3 worm cellular contexts compared by ENCODE assay signal in genomic region chrX:14480248-14480647, ce11.
A peak's percentile ranks its signal among the peaks of the same experiment; 100 is the strongest.
TF ChIP-seq lines count a peak whose summit lies in the region.

Gene gfi-3 (plus strand): TSS chrX:14480572.

TF ChIP-seq in whole organism, L2 larva, 48 proteins besides CTCF, POLR2A, EP300 and RAD21 (continued from another document):
- TF ChIP-seq aly-2 (tag; optimal IDR thresholded peaks at IDR 0.05; lab: Kevin White, UChicago) (no peak), sem-4 (tag; optimal IDR thresholded peaks at IDR 0.05; lab: Kevin White, UChicago) (peak; percentile 59), nhr-23 (tag; optimal IDR thresholded peaks at IDR 0.05; lab: Kevin White, UChicago) (no peak), lin-39 (tag; optimal IDR thresholded peaks at IDR 0.05; lab: Kevin White, UChicago) (no peak), elt-1 (tag; optimal IDR thresholded peaks at IDR 0.05; lab: Kevin White, UChicago) (no peak), ZK546.5 (tag; optimal IDR thresholded peaks at IDR 0.05; lab: Kevin White, UChicago) (no peak), peb-1 (tag; optimal IDR thresholded peaks at IDR 0.05; lab: Kevin White, UChicago) (no peak), gmeb-1 (tag; optimal IDR thresholded peaks at IDR 0.05; lab: Kevin White, UChicago) (peak; percentile 79), snpc-4 (tag; optimal IDR thresholded peaks at IDR 0.05; lab: Kevin White, UChicago) (peak; percentile 89), skn-1 (tag; optimal IDR thresholded peaks at IDR 0.05; lab: Kevin White, UChicago) (no peak), nhr-129 (tag; optimal IDR thresholded peaks at IDR 0.05; lab: Kevin White, UChicago) (peak; percentile 80), crh-2 (tag; optimal IDR thresholded peaks at IDR 0.05; lab: Kevin White, UChicago) (peak; percentile 85), R02D3.7 (tag; optimal IDR thresholded peaks at IDR 0.05; lab: Kevin White, UChicago) (no peak), nhr-12 (tag; optimal IDR thresholded peaks at IDR 0.05; lab: Kevin White, UChicago) (no peak), C34F6.9 (tag; optimal IDR thresholded peaks at IDR 0.05; lab: Kevin White, UChicago) (peak; percentile 62), ztf-11 (tag; optimal IDR thresholded peaks at IDR 0.05; lab: Kevin White, UChicago) (no peak), lin-13 (GFP tag; optimal IDR thresholded peaks at IDR 0.05; lab: Kevin White, UChicago) (peak; percentile 89), ceh-82 (tag; optimal IDR thresholded peaks at IDR 0.05; lab: Kevin White, UChicago) (no peak), dmd-4 (tag; optimal IDR thresholded peaks at IDR 0.05; lab: Kevin White, UChicago) (no peak), mdl-1 (tag; optimal IDR thresholded peaks at IDR 0.05; lab: Kevin White, UChicago) (peak; percentile 0 to 48), sma-9 (GFP tag; optimal IDR thresholded peaks at IDR 0.05; lab: Kevin White, UChicago) (peak; percentile 84), sma-9 (tag; optimal IDR thresholded peaks at IDR 0.05; lab: Kevin White, UChicago) (no peak), unc-55 (GFP tag; optimal IDR thresholded peaks at IDR 0.05; lab: Kevin White, UChicago) (peak; percentile 79), nhr-11 (tag; optimal IDR thresholded peaks at IDR 0.05; lab: Kevin White, UChicago) (no peak), unc-39 (tag; optimal IDR thresholded peaks at IDR 0.05; lab: Kevin White, UChicago) (no peak), nhr-77 (tag; optimal IDR thresholded peaks at IDR 0.05; lab: Kevin White, UChicago) (no peak)

TF ChIP-seq in whole organism, L4 larva, 104 proteins besides CTCF, POLR2A, EP300 and RAD21 (continued from another document):
- TF ChIP-seq nhr-42 (GFP tag; IDR thresholded peaks at IDR 0.05; lab: Robert Waterston, UW) (peak; percentile 74; the same call in 1 of the 2 replicates), cey-2 (tag; optimal IDR thresholded peaks at IDR 0.05; lab: Kevin White, UChicago; ENCODE audit: borderline replicate concordance, insufficient read depth) (no peak), nhr-25 (tag; optimal IDR thresholded peaks at IDR 0.05; lab: Kevin White, UChicago; ENCODE audit: borderline replicate concordance, insufficient read depth) (peak; percentile 50), fkh-10 (GFP tag; optimal IDR thresholded peaks at IDR 0.05; lab: Kevin White, UChicago) (peak; percentile 31), lsy-2 (tag; optimal IDR thresholded peaks at IDR 0.05; lab: Kevin White, UChicago) (peak in 1 of 2 experiments; percentile 85), ces-1 (GFP tag; optimal IDR thresholded peaks at IDR 0.05; lab: Kevin White, UChicago) (no peak), aha-1 (tag; lab: Kevin White, UChicago) (peak; percentile 95), hlh-30 (tag; optimal IDR thresholded peaks at IDR 0.05; lab: Kevin White, UChicago; ENCODE audit: insufficient read depth) (peak; percentile 73), pqm-1 (tag; optimal IDR thresholded peaks at IDR 0.05; lab: Kevin White, UChicago) (no peak), tag-97 (GFP tag; IDR thresholded peaks at IDR 0.05; lab: Robert Waterston, UW) (no peak), dpl-1 (GFP tag; optimal IDR thresholded peaks at IDR 0.05; lab: Kevin White, UChicago) (peak; percentile 81), nhr-102 (tag; optimal IDR thresholded peaks at IDR 0.05; lab: Kevin White, UChicago) (peak; percentile 79), Y5F2A.4 (GFP tag; optimal IDR thresholded peaks at IDR 0.05; lab: Kevin White, UChicago) (no peak), T26A8.4 (GFP tag; IDR thresholded peaks at IDR 0.05; lab: Robert Waterston, UW) (peak; percentile 77), nhr-11 (tag; optimal IDR thresholded peaks at IDR 0.05; lab: Kevin White, UChicago) (peak; percentile 43), dmd-8 (GFP tag; IDR thresholded peaks at IDR 0.05; lab: Robert Waterston, UW) (0 out of 2 replicates have a peak, but pooled peaks have one; percentile 31), mdt-29 (GFP tag; IDR thresholded peaks at IDR 0.05; lab: Robert Waterston, UW) (no peak), dve-1 (tag; optimal IDR thresholded peaks at IDR 0.05; lab: Kevin White, UChicago; ENCODE audit: insufficient read depth) (peak; percentile 95), F49E8.2 (tag; optimal IDR thresholded peaks at IDR 0.05; lab: Kevin White, UChicago; ENCODE audit: borderline replicate concordance) (no peak), Y75B8A.6 (GFP tag; IDR thresholded peaks at IDR 0.05; lab: Robert Waterston, UW) (no peak), zfp-3 (GFP tag; conservative IDR thresholded peaks at IDR 0.05; lab: Robert Waterston, UW) (no peak), fos-1 (tag; optimal IDR thresholded peaks at IDR 0.05; lab: Kevin White, UChicago) (no peak), pha-4 (GFP tag; IDR thresholded peaks at IDR 0.05; lab: Robert Waterston, UW) (peak; percentile 78), pha-4 (tag; optimal IDR thresholded peaks at IDR 0.05; lab: Kevin White, UChicago) (no peak), lin-1 (GFP tag; IDR thresholded peaks at IDR 0.05; lab: Robert Waterston, UW) (peak; percentile 61; the same call in 1 of the 2 replicates), nhr-28 (tag; optimal IDR thresholded peaks at IDR 0.05; lab: Kevin White, UChicago) (peak; percentile 67), nhr-48 (tag; optimal IDR thresholded peaks at IDR 0.05; lab: Kevin White, UChicago) (peak; percentile 66), snpc-4 (tag; optimal IDR thresholded peaks at IDR 0.05; lab: Kevin White, UChicago) (peak; percentile 55), hif-1 (tag; optimal IDR thresholded peaks at IDR 0.05; lab: Kevin White, UChicago) (peak in 1 of 2 experiments; percentile 58), arid-1 (GFP tag; conservative IDR thresholded peaks at IDR 0.05; lab: Robert Waterston, UW) (peak; percentile 52; the same call in 1 of the 2 replicates), ama-1 (optimal IDR thresholded peaks at IDR 0.05; lab: Kevin White, UChicago) (no peak), rbr-2 (tag; optimal IDR thresholded peaks at IDR 0.05; lab: Kevin White, UChicago) (peak; percentile 85), set-16 (GFP tag; IDR thresholded peaks at IDR 0.05; lab: Robert Waterston, UW) (no peak; the same call in 1 of the 2 replicates), daf-16 (GFP tag; optimal IDR thresholded peaks at IDR 0.05; lab: Kevin White, UChicago) (peak in 1 of 2 experiments; percentile 22), daf-16 (tag; optimal IDR thresholded peaks at IDR 0.05; lab: Kevin White, UChicago) (peak; percentile 59), ztf-11 (tag; optimal IDR thresholded peaks at IDR 0.05; lab: Kevin White, UChicago) (no peak), ceh-20 (GFP tag; IDR thresholded peaks at IDR 0.05; lab: Robert Waterston, UW) (peak; percentile 71; the same call in 1 of the 2 replicates), lin-39 (tag; optimal IDR thresholded peaks at IDR 0.05; lab: Kevin White, UChicago) (no peak), vab-7 (GFP tag; IDR thresholded peaks at IDR 0.05; lab: Robert Waterston, UW) (no peak), nhr-237 (tag; optimal IDR thresholded peaks at IDR 0.05; lab: Kevin White, UChicago) (no peak), egl-43 (GFP tag; IDR thresholded peaks at IDR 0.05; lab: Robert Waterston, UW) (peak; percentile 64; the same call in 1 of the 2 replicates), ctbp-1 (GFP tag; IDR thresholded peaks at IDR 0.05; lab: Robert Waterston, UW) (peak; percentile 72), ceh-32 (tag; optimal IDR thresholded peaks at IDR 0.05; lab: Kevin White, UChicago; ENCODE audit: poor library complexity) (no peak), mxl-3 (GFP tag; optimal IDR thresholded peaks at IDR 0.05; lab: Kevin White, UChicago) (peak; percentile 64), hmg-1.1 (GFP tag; IDR thresholded peaks at IDR 0.05; lab: Robert Waterston, UW) (peak; percentile 76)

TF ChIP-seq in whole organism, late embryonic, 69 proteins besides CTCF, POLR2A, EP300 and RAD21 (continued from another document):
- no peak for TF ChIP-seq pros-1 (tag; optimal IDR thresholded peaks at IDR 0.05; lab: Kevin White, UChicago)
- no peak for TF ChIP-seq pqm-1 (tag; optimal IDR thresholded peaks at IDR 0.05; lab: Kevin White, UChicago)
- no peak for TF ChIP-seq fkh-6 (tag; optimal IDR thresholded peaks at IDR 0.05; lab: Kevin White, UChicago)
- no peak for TF ChIP-seq C08G9.2 (tag; optimal IDR thresholded peaks at IDR 0.05; lab: Kevin White, UChicago)
- peak; percentile 72 for TF ChIP-seq tbx-2 (tag; optimal IDR thresholded peaks at IDR 0.05; lab: Kevin White, UChicago)
- TF ChIP-seq unc-3 (GFP tag; conservative IDR thresholded peaks at IDR 0.05; lab: Robert Waterston, UW) = peak; percentile 20; the same call in 1 of the 2 replicates
- TF ChIP-seq unc-3 (tag; optimal IDR thresholded peaks at IDR 0.05; lab: Kevin White, UChicago) = no peak
- TF ChIP-seq pag-3 (tag; optimal IDR thresholded peaks at IDR 0.05; lab: Kevin White, UChicago; ENCODE audit: borderline replicate concordance) = no peak
- no peak for TF ChIP-seq odd-2 (tag; optimal IDR thresholded peaks at IDR 0.05; lab: Kevin White, UChicago)
- TF ChIP-seq ceh-14 (tag; optimal IDR thresholded peaks at IDR 0.05; lab: Kevin White, UChicago) = peak; percentile 11
- TF ChIP-seq fkh-10 (GFP tag; optimal IDR thresholded peaks at IDR 0.05; lab: Kevin White, UChicago) = no peak
- no peak for TF ChIP-seq ets-4 (tag; optimal IDR thresholded peaks at IDR 0.05; lab: Kevin White, UChicago)
- no peak for TF ChIP-seq che-1 (tag; optimal IDR thresholded peaks at IDR 0.05; lab: Kevin White, UChicago)
- TF ChIP-seq elt-4 (tag; optimal IDR thresholded peaks at IDR 0.05; lab: Kevin White, UChicago) = no peak
- TF ChIP-seq ttx-3 (tag; optimal IDR thresholded peaks at IDR 0.05; lab: Kevin White, UChicago) = peak; percentile 41
- peak; percentile 40 for TF ChIP-seq unc-86 (tag; optimal IDR thresholded peaks at IDR 0.05; lab: Kevin White, UChicago)
- no peak for TF ChIP-seq nhr-232 (tag; optimal IDR thresholded peaks at IDR 0.05; lab: Kevin White, UChicago)
- TF ChIP-seq ama-1 (optimal IDR thresholded peaks at IDR 0.05; lab: Kevin White, UChicago) = no peak
- TF ChIP-seq ceh-34 (tag; optimal IDR thresholded peaks at IDR 0.05; lab: Kevin White, UChicago) = peak; percentile 77
- TF ChIP-seq pha-2 (tag; optimal IDR thresholded peaks at IDR 0.05; lab: Kevin White, UChicago) = peak; percentile 17
- no peak for TF ChIP-seq lim-6 (tag; optimal IDR thresholded peaks at IDR 0.05; lab: Kevin White, UChicago)
- peak; percentile 36 for TF ChIP-seq dmd-4 (tag; optimal IDR thresholded peaks at IDR 0.05; lab: Kevin White, UChicago; ENCODE audit: borderline replicate concordance)
- no peak for TF ChIP-seq hlh-30 (tag; optimal IDR thresholded peaks at IDR 0.05; lab: Kevin White, UChicago; ENCODE audit: insufficient read depth)
- no peak for TF ChIP-seq ceh-19 (GFP tag; optimal IDR thresholded peaks at IDR 0.05; lab: Kevin White, UChicago)
- peak; percentile 10 for TF ChIP-seq syd-9 (tag; optimal IDR thresholded peaks at IDR 0.05; lab: Kevin White, UChicago)
- no peak for TF ChIP-seq ceh-45 (GFP tag; IDR thresholded peaks at IDR 0.05; lab: Robert Waterston, UW)
- TF ChIP-seq sdc-2 (tag; optimal IDR thresholded peaks at IDR 0.05; lab: Kevin White, UChicago) = peak; percentile 76
- no peak for TF ChIP-seq pha-4 (tag; optimal IDR thresholded peaks at IDR 0.05; lab: Kevin White, UChicago)
- peak; percentile 72 for TF ChIP-seq nfya-1 (tag; optimal IDR thresholded peaks at IDR 0.05; lab: Kevin White, UChicago)
- TF ChIP-seq ceh-22 (tag; optimal IDR thresholded peaks at IDR 0.05; lab: Kevin White, UChicago) = no peak
- no peak for TF ChIP-seq T23F11.4 (GFP tag; optimal IDR thresholded peaks at IDR 0.05; lab: Kevin White, UChicago)
- no peak for TF ChIP-seq ref-2 (tag; optimal IDR thresholded peaks at IDR 0.05; lab: Kevin White, UChicago)
- TF ChIP-seq eyg-1 (tag; optimal IDR thresholded peaks at IDR 0.05; lab: Kevin White, UChicago) = no peak
- TF ChIP-seq zip-5 (tag; optimal IDR thresholded peaks at IDR 0.05; lab: Kevin White, UChicago) = no peak
- no peak for TF ChIP-seq hlh-15 (tag; optimal IDR thresholded peaks at IDR 0.05; lab: Kevin White, UChicago)
- TF ChIP-seq rnt-1 (tag; optimal IDR thresholded peaks at IDR 0.05; lab: Kevin White, UChicago) = peak; percentile 25
- peak; percentile 61 for TF ChIP-seq ceh-18 (tag; optimal IDR thresholded peaks at IDR 0.05; lab: Kevin White, UChicago)
- peak; percentile 4 for TF ChIP-seq ceh-2 (tag; optimal IDR thresholded peaks at IDR 0.05; lab: Kevin White, UChicago)
- peak; percentile 72 for TF ChIP-seq elt-2 (tag; optimal IDR thresholded peaks at IDR 0.05; lab: Kevin White, UChicago)
- TF ChIP-seq ceh-30 (tag; optimal IDR thresholded peaks at IDR 0.05; lab: Kevin White, UChicago) = no peak
- TF ChIP-seq hlh-6 (tag; optimal IDR thresholded peaks at IDR 0.05; lab: Kevin White, UChicago) = no peak
- TF ChIP-seq fax-1 (tag; optimal IDR thresholded peaks at IDR 0.05; lab: Kevin White, UChicago) = no peak
- no peak for TF ChIP-seq ahr-1 (tag; optimal IDR thresholded peaks at IDR 0.05; lab: Kevin White, UChicago)
